Fruit fly (Drosophila melanogaster) whole organism, embryonic: Measurements from ENCODE around the gene CG4658.

ENCODE experiments used
- Abd-B ChIP-seq: fragments of 200-800 bp; sonication (Bioruptor generic); optimal IDR thresholded peaks from 2 replicates; lab custom pipeline; 2018; ENCODE audit warnings: missing biosample characterization, mild to moderate bottlenecking, missing genetic modification characterization, moderate library complexity
- Awh ChIP-seq: fragments of 200-800 bp; sonication (Bioruptor generic); IDR thresholded peaks from 2 replicates; pipeline ENCODE4, ENCODE4 v1.3.6; 2022; ENCODE audit warnings: missing biosample characterization, missing genetic modification characterization
- BEAF-32 ChIP-seq: fragments of 200-800 bp; sonication (Bioruptor generic); optimal IDR thresholded peaks from 3 replicates; lab custom pipeline; 2017; ENCODE audit warnings: missing biosample characterization, missing genetic modification characterization, mild to moderate bottlenecking, moderate library complexity, missing genetic modification reagents
- BtbVII ChIP-seq: fragments of 200-800 bp; sonication (Bioruptor generic); optimal IDR thresholded peaks from 3 replicates; lab custom pipeline; 2017; ENCODE audit warnings: missing biosample characterization, mild to moderate bottlenecking, missing genetic modification characterization
- CG10565 ChIP-seq: fragments of 200-800 bp; sonication (Bioruptor generic); optimal IDR thresholded peaks from 3 replicates; lab custom pipeline; 2016; ENCODE audit warnings: missing biosample characterization, mild to moderate bottlenecking, missing genetic modification characterization
- CG11504 ChIP-seq: fragments of 200-800 bp; sonication (Bioruptor generic); optimal IDR thresholded peaks from 3 replicates; lab custom pipeline; 2019; ENCODE audit warnings: missing biosample characterization, mild to moderate bottlenecking, missing genetic modification characterization, moderate library complexity
- CG11696 ChIP-seq: fragments of 200-800 bp; sonication (Bioruptor generic); IDR thresholded peaks from 2 replicates; pipeline ENCODE4 v1.3.6; 2022; ENCODE audit warnings: missing biosample characterization, missing genetic modification characterization
- CG12942 ChIP-seq: fragments of 200-800 bp; sonication (Bioruptor generic); optimal IDR thresholded peaks from 3 replicates; lab custom pipeline; 2016; ENCODE audit warnings: missing biosample characterization, missing genetic modification characterization
- CG14860 ChIP-seq: fragments of 200-800 bp; sonication (Bioruptor generic); IDR thresholded peaks from 3 replicates; pipeline ENCODE4 v1.3.6; 2022; ENCODE audit warnings: missing biosample characterization, missing genetic modification characterization; ENCODE audit not compliant: partially characterized antibody
- CG14965 ChIP-seq: fragments of 200-800 bp; sonication (Bioruptor generic); optimal IDR thresholded peaks from 2 replicates; lab custom pipeline; 2016; ENCODE audit warnings: missing biosample characterization, missing genetic modification characterization, borderline replicate concordance
- CG1603 ChIP-seq: fragments of 200-800 bp; sonication (Bioruptor generic); optimal IDR thresholded peaks from 2 replicates; lab custom pipeline; 2019; ENCODE audit warnings: missing biosample characterization, mild to moderate bottlenecking, missing genetic modification characterization, moderate library complexity
- CG17802 ChIP-seq: fragments of 200-800 bp; sonication (Bioruptor generic); optimal IDR thresholded peaks from 2 replicates; lab custom pipeline; 2018; ENCODE audit warnings: missing biosample characterization, mild to moderate bottlenecking, missing genetic modification characterization, moderate library complexity
- CG31365 ChIP-seq: fragments of 200-800 bp; sonication (Bioruptor generic); optimal IDR thresholded peaks from 2 replicates; lab custom pipeline; 2018; ENCODE audit warnings: missing biosample characterization, mild to moderate bottlenecking, missing genetic modification characterization
- CG34376 ChIP-seq: fragments of 200-800 bp; sonication (Bioruptor generic); optimal IDR thresholded peaks from 2 replicates; lab custom pipeline; 2018; ENCODE audit warnings: missing biosample characterization, mild to moderate bottlenecking, missing genetic modification characterization
- CG42726 ChIP-seq: fragments of 200-800 bp; sonication (Bioruptor generic); IDR thresholded peaks from 2 replicates; pipeline ENCODE4 v1.3.6; 2022; ENCODE audit warnings: missing biosample characterization, missing genetic modification characterization; ENCODE audit not compliant: partially characterized antibody
- CG6813 ChIP-seq: fragments of 200-800 bp; sonication (Bioruptor generic); optimal IDR thresholded peaks from 2 replicates; lab custom pipeline; 2017; ENCODE audit warnings: missing biosample characterization, missing genetic modification characterization, mild to moderate bottlenecking, moderate library complexity, missing genetic modification reagents
- CG6854 ChIP-seq: fragments of 200-800 bp; sonication (Bioruptor generic); optimal IDR thresholded peaks from 3 replicates; lab custom pipeline; 2017; ENCODE audit warnings: missing biosample characterization, mild to moderate bottlenecking, missing genetic modification characterization
- CG7928 ChIP-seq: fragments of 200-800 bp; sonication (Bioruptor generic); optimal IDR thresholded peaks from 2 replicates; lab custom pipeline; 2017; ENCODE audit warnings: missing biosample characterization, mild to moderate bottlenecking, missing genetic modification characterization
- CG8089 ChIP-seq: fragments of 200-800 bp; sonication (Bioruptor generic); optimal IDR thresholded peaks from 3 replicates; lab custom pipeline; 2016; ENCODE audit warnings: missing biosample characterization, missing genetic modification characterization
- CG9797 ChIP-seq: fragments of 200-800 bp; sonication (Bioruptor generic); optimal IDR thresholded peaks from 3 replicates; lab custom pipeline; 2018; ENCODE audit warnings: missing biosample characterization, mild to moderate bottlenecking, missing genetic modification characterization
- CTCF ChIP-seq: fragments of 200-800 bp; sonication (Bioruptor generic); optimal IDR thresholded peaks from 2 replicates; lab custom pipeline; 2017; ENCODE audit warnings: missing biosample characterization, mild to moderate bottlenecking, missing genetic modification characterization, moderate library complexity
- Dll ChIP-seq: fragments of 200-800 bp; sonication (Bioruptor generic); IDR thresholded peaks from 4 replicates; pipeline ENCODE4 v1.3.6; 2022; ENCODE audit warnings: missing biosample characterization, missing genetic modification characterization; ENCODE audit not compliant: partially characterized antibody
- Hey ChIP-seq: fragments of 200-800 bp; sonication (Bioruptor generic); optimal IDR thresholded peaks from 3 replicates; lab custom pipeline; 2018; ENCODE audit warnings: missing biosample characterization, mild to moderate bottlenecking, missing genetic modification characterization
- Hmr ChIP-seq: fragments of 200-800 bp; sonication (Bioruptor generic); optimal IDR thresholded peaks from 3 replicates; lab custom pipeline; 2017; ENCODE audit warnings: mild to moderate bottlenecking, missing biosample characterization, missing genetic modification reagents, missing genetic modification characterization
- Nf-YB ChIP-seq: fragments of 200-800 bp; sonication (Bioruptor generic); optimal IDR thresholded peaks from 3 replicates; lab custom pipeline; 2019; ENCODE audit warnings: missing biosample characterization, mild to moderate bottlenecking, missing genetic modification characterization, moderate library complexity
- Optix ChIP-seq: fragments of 200-800 bp; sonication (Bioruptor generic); IDR thresholded peaks from 3 replicates; pipeline ENCODE4 v1.3.6; 2022; ENCODE audit warnings: missing biosample characterization, missing genetic modification characterization
- Scr ChIP-seq: fragments of 200-800 bp; sonication (Bioruptor generic); IDR thresholded peaks from 2 replicates; pipeline ENCODE4 v1.3.6; 2022; ENCODE audit warnings: missing biosample characterization, missing genetic modification characterization; ENCODE audit not compliant: partially characterized antibody
- Sin3A ChIP-seq: fragments of >200 bp; optimal IDR thresholded peaks from 2 replicates; lab custom pipeline; 2018
- chinmo ChIP-seq: fragments of 200-800 bp; sonication (Bioruptor generic); IDR thresholded peaks from 4 replicates; pipeline ENCODE4 v1.3.6; 2022; ENCODE audit warnings: missing biosample characterization, missing genetic modification characterization; ENCODE audit not compliant: partially characterized antibody
- croc ChIP-seq: fragments of 200-800 bp; sonication (Bioruptor generic); conservative IDR thresholded peaks from 3 replicates; pipeline ENCODE4 v1.3.6; 2022; ENCODE audit warnings: missing biosample characterization, missing genetic modification characterization
- disco-r ChIP-seq: fragments of 200-800 bp; sonication (Bioruptor generic); optimal IDR thresholded peaks from 2 replicates; lab custom pipeline; 2016; ENCODE audit warnings: missing biosample characterization, missing genetic modification characterization
- fd64A ChIP-seq: fragments of 200-800 bp; sonication (Bioruptor generic); optimal IDR thresholded peaks from 3 replicates; lab custom pipeline; 2018; ENCODE audit warnings: missing biosample characterization, mild to moderate bottlenecking, missing genetic modification characterization
- gcm2 ChIP-seq: fragments of 200-800 bp; sonication (Bioruptor generic); optimal IDR thresholded peaks from 2 replicates; lab custom pipeline; 2016; ENCODE audit warnings: missing biosample characterization, missing genetic modification characterization
- grau ChIP-seq: fragments of 200-800 bp; optimal IDR thresholded peaks from 3 replicates; lab custom pipeline; 2019; ENCODE audit warnings: missing biosample characterization, mild to moderate bottlenecking, missing genetic modification characterization, moderate library complexity
- kay ChIP-seq: fragments of 200-800 bp; sonication (Bioruptor generic); optimal IDR thresholded peaks from 2 replicates; lab custom pipeline; 2016; ENCODE audit warnings: missing biosample characterization, missing genetic modification characterization
- ken ChIP-seq: fragments of 200-800 bp; sonication (Bioruptor generic); IDR thresholded peaks from 3 replicates; pipeline ENCODE4 v1.3.6; 2022; ENCODE audit warnings: missing biosample characterization, missing genetic modification characterization
- mld ChIP-seq: fragments of 200-800 bp; sonication (Bioruptor generic); IDR thresholded peaks from 3 replicates; pipeline ENCODE4 v1.3.6; 2022; ENCODE audit warnings: missing biosample characterization, missing genetic modification characterization; ENCODE audit not compliant: partially characterized antibody
- nmo ChIP-seq: fragments of 200-800 bp; sonication (Bioruptor generic); optimal IDR thresholded peaks from 2 replicates; lab custom pipeline; 2018; ENCODE audit warnings: missing biosample characterization, mild to moderate bottlenecking, missing genetic modification characterization, moderate library complexity
- pho ChIP-seq: fragments of 200-800 bp; sonication (Bioruptor generic); optimal IDR thresholded peaks from 2 replicates; lab custom pipeline; 2016; ENCODE audit warnings: missing biosample characterization, missing genetic modification characterization
- row ChIP-seq: fragments of 200-800 bp; sonication (Bioruptor generic); IDR thresholded peaks from 3 replicates; pipeline ENCODE4 v1.3.6; 2022; ENCODE audit warnings: missing biosample characterization, missing genetic modification characterization
- slou ChIP-seq: fragments of 200-800 bp; sonication (Bioruptor generic); optimal IDR thresholded peaks from 3 replicates; lab custom pipeline; 2016; ENCODE audit warnings: missing biosample characterization, missing genetic modification characterization
- slp2 ChIP-seq: fragments of 200-800 bp; sonication (Bioruptor generic); optimal IDR thresholded peaks from 2 replicates; lab custom pipeline; 2016; ENCODE audit warnings: missing biosample characterization, missing genetic modification characterization
- sna ChIP-seq: fragments of 200-800 bp; sonication (Bioruptor generic); IDR thresholded peaks from 2 replicates; pipeline ENCODE4 v1.3.6; 2022; ENCODE audit warnings: missing biosample characterization, missing genetic modification characterization; ENCODE audit not compliant: partially characterized antibody
- sqz ChIP-seq: fragments of 200-800 bp; sonication (Bioruptor generic); optimal IDR thresholded peaks from 3 replicates; lab custom pipeline; 2018; ENCODE audit warnings: missing biosample characterization, mild to moderate bottlenecking, missing genetic modification characterization
- tup ChIP-seq: fragments of 200-800 bp; sonication (Bioruptor generic); optimal IDR thresholded peaks from 2 replicates; lab custom pipeline; 2016; ENCODE audit warnings: missing biosample characterization, mild to moderate bottlenecking, missing genetic modification characterization, moderate library complexity
- twi ChIP-seq: fragments of 200-800 bp; optimal IDR thresholded peaks from 2 replicates; lab custom pipeline; 2019; ENCODE audit warnings: missing biosample characterization, mild to moderate bottlenecking, missing genetic modification characterization, moderate library complexity
- vvl ChIP-seq: fragments of 200-800 bp; sonication (Bioruptor generic); IDR thresholded peaks from 2 replicates; pipeline ENCODE4 v1.3.6; 2022; ENCODE audit warnings: missing biosample characterization, missing genetic modification characterization

Gene CG4658

DNA sequence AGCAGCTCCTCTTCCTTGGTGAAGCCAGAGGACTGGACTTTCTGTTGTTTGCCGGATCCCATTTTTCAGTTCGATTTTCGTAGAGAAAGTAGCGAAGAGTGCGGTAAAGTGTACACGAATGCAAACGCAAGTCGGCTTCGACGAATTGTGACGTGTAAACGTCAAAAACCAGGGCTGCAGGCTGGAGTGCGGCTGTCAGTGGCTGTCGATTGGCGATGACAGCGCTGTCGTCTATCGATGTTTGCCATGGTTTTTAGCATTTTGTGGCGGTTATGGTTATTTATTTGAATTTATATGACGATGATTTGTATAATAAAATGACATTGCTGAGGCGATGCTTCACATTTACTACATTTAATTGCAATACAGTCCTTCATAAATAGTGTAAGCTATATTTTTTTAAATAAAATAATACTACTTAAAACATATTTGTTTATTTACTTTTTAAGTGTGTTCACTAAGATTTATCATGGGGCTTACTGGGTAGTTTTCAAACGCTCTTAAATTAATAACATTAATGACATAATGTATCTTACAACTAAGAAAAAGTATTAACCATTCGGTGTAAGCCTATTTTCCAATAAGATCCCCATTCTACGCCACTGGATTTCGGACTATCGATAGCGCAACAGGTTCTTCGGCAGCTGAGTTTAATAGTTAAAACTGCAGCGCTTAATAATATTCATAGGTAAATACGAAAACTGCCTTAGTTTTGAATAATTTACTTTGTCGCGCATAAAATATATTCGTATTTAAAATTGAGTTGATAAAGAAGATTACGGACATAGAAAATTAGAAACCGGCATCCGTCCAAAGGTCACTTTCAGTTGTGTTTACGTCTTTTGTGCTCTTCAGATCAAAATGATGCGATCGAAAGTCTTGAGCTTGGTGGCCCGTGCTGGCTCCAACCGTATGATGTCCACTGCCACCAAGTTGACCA lies 38.6 kb upstream of the CG4658 start, which contains the start of the genes CG5885 and CG4598 (continued):
- TF ChIP-seq Nf-YB: peak; percentile 42
- peak; percentile 76 for TF ChIP-seq CG42726
- no peak for TF ChIP-seq disco-r
- TF ChIP-seq CG6813 (GFP tag; lab: Kevin White, UChicago): peak; percentile 23
- peak; percentile 82 for TF ChIP-seq BEAF-32 (GFP tag; lab: Kevin White, UChicago)
- TF ChIP-seq Sin3A (lab: Kevin White, UChicago): peak; percentile 46
- no peak for TF ChIP-seq slp2 (GFP tag; lab: Kevin White, UChicago)
- TF ChIP-seq CG31365: no peak
- TF ChIP-seq ken (GFP tag; lab: Robert Waterston, UW): peak; percentile 71; the same call in 1 of the 3 replicates
- TF ChIP-seq Hey (tag; lab: Kevin White, UChicago): no peak
- peak; percentile 35 for TF ChIP-seq twi (tag; lab: Kevin White, UChicago)
- TF ChIP-seq CG6854 (GFP tag; lab: Kevin White, UChicago): peak; percentile 35
- TF ChIP-seq vvl: peak; percentile 81
- peak; percentile 81 for TF ChIP-seq row
- peak; percentile 98 for TF ChIP-seq CG7928 (GFP tag; lab: Kevin White, UChicago)
- no peak for TF ChIP-seq CG14965 (GFP tag; lab: Kevin White, UChicago)
- peak; percentile 84 for TF ChIP-seq CG11504
- no peak for TF ChIP-seq fd64A
- no peak for TF ChIP-seq CTCF (GFP tag; lab: Kevin White, UChicago)
- TF ChIP-seq slou (GFP tag; lab: Kevin White, UChicago): peak; percentile 12
- peak; percentile 75 for TF ChIP-seq grau (tag; lab: Kevin White, UChicago)
- 0 out of 2 replicates have a peak, but pooled peaks have one; percentile 28 for TF ChIP-seq CG11696
- TF ChIP-seq mld (GFP tag; lab: Robert Waterston, UW): peak; percentile 82
- peak; percentile 83; the same call in 2 of the 4 replicates for TF ChIP-seq chinmo
- peak; percentile 63 for TF ChIP-seq CG12942 (GFP tag; lab: Kevin White, UChicago)
- TF ChIP-seq sna (GFP tag; lab: Robert Waterston, UW): no peak
- TF ChIP-seq Scr: peak; percentile 75
- peak; percentile 47 for TF ChIP-seq CG9797 (GFP tag; lab: Kevin White, UChicago)
- TF ChIP-seq CG17802 (tag; lab: Kevin White, UChicago): no peak
- TF ChIP-seq CG8089: no peak
- TF ChIP-seq CG10565 (GFP tag; lab: Kevin White, UChicago): no peak
- TF ChIP-seq CG14860 (GFP tag; lab: Robert Waterston, UW): peak; percentile 68
- peak; percentile 75 for TF ChIP-seq Hmr
- TF ChIP-seq Dll (GFP tag; lab: Robert Waterston, UW): peak; percentile 77
- TF ChIP-seq CG34376 (GFP tag; lab: Kevin White, UChicago): peak; percentile 3
- 0 out of 3 replicates have a peak, but pooled peaks have one; percentile 25 for TF ChIP-seq croc (GFP tag; lab: Robert Waterston, UW)
- peak; percentile 25 for TF ChIP-seq gcm2 (GFP tag; lab: Kevin White, UChicago)
- peak; percentile 80 for TF ChIP-seq kay (GFP tag; lab: Kevin White, UChicago)
- TF ChIP-seq sqz (GFP tag; lab: Kevin White, UChicago): no peak
- peak; percentile 78 for TF ChIP-seq CG1603 (tag; lab: Kevin White, UChicago)
- TF ChIP-seq BtbVII: peak; percentile 52
- TF ChIP-seq tup (GFP tag; lab: Kevin White, UChicago): peak; percentile 40
- peak; percentile 19; the same call in 1 of the 3 replicates for TF ChIP-seq Optix
- TF ChIP-seq nmo (GFP tag; lab: Kevin White, UChicago): peak; percentile 61
- TF ChIP-seq Awh (GFP tag; lab: Robert Waterston, UW): peak; percentile 78
- peak; percentile 19 for TF ChIP-seq pho (GFP tag; lab: Kevin White, UChicago)
- peak; percentile 44 for TF ChIP-seq Abd-B (GFP tag; lab: Kevin White, UChicago)
